Worm (Caenorhabditis elegans) whole organism, dauer: Measurements from ENCODE around the gene F42F12.3.

Experiments used
- unc-62 ChIP-seq: sonication (generic microtip); optimal IDR thresholded peaks from 2 replicates; lab custom pipeline; 2017; ENCODE audit warnings: missing biosample characterization, missing genetic modification reagents, missing genetic modification characterization

F42F12.3 gene

DNA sequence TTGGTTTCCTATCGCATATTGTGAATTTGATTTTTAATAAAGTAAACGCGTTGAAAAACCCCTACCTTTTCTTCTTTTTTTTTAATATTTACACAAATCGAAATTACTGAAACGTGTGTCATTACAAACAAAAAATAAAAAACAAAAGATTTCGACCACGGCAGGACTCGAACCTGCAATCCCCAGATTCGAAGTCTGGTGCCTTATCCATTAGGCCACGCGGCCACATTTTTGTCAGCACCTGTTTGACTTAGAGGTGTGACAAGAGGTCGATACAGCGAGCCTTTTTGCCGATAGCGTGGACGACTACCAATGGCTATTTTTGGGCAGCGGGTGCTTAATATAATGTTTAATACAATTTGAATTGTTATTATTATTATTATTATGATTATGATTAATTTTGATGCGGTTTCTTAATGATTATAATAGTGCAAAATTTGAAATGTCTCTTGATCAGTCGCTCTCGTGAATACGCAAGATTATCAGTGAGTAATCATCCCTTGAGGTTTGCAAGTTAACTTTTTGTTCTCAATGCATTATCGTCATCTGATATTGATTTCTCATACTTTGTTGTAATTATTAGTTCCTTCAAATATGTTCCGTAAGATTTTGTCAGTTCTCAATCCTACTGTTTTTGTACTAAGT, 12.4 kb upstream of the F42F12.3 start, which contains the start of gene srd-44:
Gene srd-44, plus strand, starts transcription at position 595 of the 645 bp plus-strand sequence.
- TF ChIP-seq unc-62 (GFP tag; lab: Kevin White, UChicago) = no peak

DNA sequence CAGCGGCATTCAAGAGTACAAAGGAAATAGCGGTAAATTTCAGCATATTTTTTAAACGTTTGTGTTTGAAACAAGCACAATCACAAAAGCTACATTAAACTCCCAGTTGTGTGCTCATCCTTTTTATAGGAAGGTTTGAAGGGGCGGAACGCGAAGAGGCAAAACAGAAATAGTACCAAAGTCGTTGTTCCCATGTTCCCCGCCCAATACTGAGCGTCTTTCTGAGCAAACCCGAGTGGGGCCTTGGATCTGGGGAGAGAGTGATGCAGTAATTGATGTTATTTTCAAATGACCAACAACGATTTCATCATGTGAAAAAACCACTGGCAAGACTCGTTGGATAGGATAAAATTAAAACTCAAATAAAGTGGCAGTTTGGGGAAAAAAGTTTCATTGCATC, 9.0 kb upstream of the F42F12.3 start, which contains the start of gene zig-2:
Gene zig-2, minus strand, starts transcription at position 101 of the 400 bp plus-strand sequence.
- no peak for TF ChIP-seq unc-62 (GFP tag; lab: Kevin White, UChicago)

DNA sequence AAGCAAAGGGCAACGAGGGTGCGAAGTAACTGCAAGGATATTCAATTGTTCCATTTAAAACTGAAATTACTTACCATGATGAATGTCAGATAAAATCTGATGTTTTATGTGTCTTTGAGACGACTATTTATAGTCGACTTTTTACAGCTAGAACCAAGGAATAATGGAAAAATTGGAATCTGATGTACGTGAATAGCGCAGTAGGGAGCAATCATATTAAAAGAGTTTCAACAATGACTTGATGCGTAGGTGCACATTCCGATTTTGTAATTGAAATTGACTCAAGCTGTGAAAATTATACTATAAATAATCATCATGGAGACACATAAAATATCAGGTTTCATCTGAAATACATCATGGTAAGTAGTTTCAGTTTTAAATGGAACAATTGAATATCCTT, 7.1 kb upstream of the F42F12.3 start, which contains the start of the genes nspc-9 and nspc-10:
Gene nspc-9, minus strand, starts transcription at position 101 of the 400 bp plus-strand sequence.
Gene nspc-10, plus strand, starts transcription at position 331 of the 400 bp plus-strand sequence.
- no peak for TF ChIP-seq unc-62 (GFP tag; lab: Kevin White, UChicago)

DNA sequence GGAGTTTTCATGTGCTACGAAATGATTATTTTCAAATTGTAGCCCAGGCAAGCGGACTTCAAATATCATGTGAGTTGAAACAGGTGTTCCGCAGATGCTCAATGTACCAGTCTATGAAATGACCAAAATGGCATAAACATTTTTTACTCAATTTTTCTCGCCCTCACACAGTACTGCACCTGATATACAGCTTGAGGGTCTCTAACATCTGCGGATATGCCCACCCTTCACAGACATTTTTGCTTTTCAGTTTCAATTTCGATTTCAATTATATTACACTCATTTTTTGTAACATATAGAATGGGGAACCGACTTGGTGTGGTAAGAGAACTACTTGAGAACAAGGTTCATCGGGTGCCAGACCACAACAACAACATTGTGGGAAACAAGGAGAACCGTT, 3.6 kb upstream of the F42F12.3 start, which contains the start of gene F42F12.11:
Gene F42F12.11, plus strand, starts transcription at position 301 of the 400 bp plus-strand sequence.
- TF ChIP-seq unc-62 (GFP tag; lab: Kevin White, UChicago) = no peak

DNA sequence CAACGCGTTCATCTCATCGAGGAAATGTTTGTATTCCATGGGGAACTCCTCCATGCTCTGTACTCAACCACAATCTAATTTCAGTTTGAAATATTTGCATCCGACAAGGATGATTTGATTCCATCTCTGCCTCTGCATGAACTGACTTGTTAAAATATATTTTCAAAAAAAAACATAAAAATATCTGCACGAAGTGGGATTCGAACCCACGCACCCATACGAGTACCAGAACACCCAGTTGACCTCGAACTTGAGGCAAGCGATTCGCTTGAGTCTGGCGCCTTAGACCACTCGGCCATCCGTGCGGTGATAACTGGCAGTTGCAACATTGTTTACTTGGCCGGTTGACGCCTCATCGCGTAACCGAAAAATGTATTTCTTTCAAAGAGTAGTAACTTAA, 2.6 kb upstream of the F42F12.3 start:
- no peak for TF ChIP-seq unc-62 (GFP tag; lab: Kevin White, UChicago)

DNA sequence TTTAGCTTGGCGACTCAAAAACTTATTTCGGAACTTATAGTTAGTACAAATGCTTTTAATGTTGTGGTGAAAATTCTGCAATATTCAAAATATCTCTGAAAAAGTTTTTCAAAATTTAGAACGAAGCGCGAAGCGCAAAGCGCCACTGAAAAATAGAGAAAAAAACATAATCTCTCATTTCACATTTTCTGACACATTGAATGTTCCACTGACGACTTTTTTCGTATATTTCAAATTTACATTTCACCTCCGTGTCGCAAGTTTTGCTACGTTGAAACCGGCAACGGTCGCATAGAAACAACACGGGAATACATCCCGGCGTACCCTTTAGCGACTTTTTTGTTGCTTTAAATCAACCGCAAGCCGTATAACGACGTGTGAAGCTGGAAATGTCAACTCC, 2.0 kb upstream of the F42F12.3 start, which contains the start of gene F42F12.14:
Gene F42F12.14, plus strand, starts transcription at position 301 of the 400 bp plus-strand sequence.
- no peak for TF ChIP-seq unc-62 (GFP tag; lab: Kevin White, UChicago)

DNA sequence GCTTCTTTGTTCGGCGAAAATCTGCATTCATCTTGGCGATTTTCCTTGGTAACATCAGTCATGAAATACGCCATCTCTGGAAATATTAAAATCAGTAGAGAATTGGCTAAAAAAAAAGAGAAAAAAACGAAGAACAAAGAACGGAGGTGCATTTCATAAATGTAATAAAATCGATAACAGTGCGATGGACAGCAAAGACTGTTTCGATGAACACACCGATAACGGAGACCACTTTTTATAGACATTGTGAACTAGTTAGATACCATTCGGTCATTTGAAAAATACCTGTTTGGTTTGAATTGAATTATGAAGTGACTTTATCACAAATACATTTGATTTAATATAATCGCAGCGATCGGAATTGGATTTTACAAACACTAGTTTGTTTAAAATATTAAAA, 2.5 kb downstream of the F42F12.3 start, which contains the start of gene F42F12.4:
Gene F42F12.4, minus strand, starts transcription at position 76 of the 400 bp plus-strand sequence.
- TF ChIP-seq unc-62 (GFP tag; lab: Kevin White, UChicago) = no peak

DNA sequence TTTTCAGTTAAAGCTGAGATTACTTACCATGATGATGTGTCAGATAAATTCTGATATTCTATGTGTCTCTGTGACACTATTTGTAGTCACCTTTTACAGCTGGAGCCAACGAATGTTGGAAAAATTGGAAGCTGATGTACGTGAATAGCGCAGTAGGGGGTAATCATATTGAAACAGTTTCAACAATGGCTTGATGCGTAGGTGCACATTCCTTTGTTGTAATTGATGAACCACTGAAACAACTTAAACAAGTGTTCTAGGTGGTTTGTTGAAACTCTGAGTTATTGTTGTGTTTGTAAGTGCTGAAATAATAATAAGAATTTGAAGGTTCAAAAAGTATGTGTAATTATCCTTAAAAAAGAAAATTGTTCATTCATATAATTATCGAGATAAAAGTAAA, 6.2 kb downstream of the F42F12.3 start, which contains the start of gene nspc-12:
Gene nspc-12, minus strand, starts transcription at position 101 of the 400 bp plus-strand sequence.
- no peak for TF ChIP-seq unc-62 (GFP tag; lab: Kevin White, UChicago)

DNA sequence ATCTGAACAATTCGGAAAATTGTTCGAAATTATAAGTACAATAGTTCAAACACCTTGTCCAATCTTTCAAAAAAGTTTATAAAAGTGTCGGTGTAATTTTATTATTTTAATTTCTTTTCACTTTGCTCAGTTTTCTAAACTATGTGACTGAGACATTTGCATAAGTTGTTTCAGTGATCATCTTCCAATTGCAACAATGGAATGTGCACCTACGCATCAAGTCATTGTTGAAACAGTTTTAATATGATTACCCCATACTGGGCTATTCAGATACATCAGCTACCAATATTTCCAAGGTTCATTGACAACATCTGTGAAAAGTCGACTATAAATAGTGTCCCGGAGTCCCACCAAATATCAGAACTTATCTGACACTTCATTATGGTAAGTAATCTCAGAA, 6.7 kb downstream of the F42F12.3 start, which contains the start of gene nspc-13:
Gene nspc-13, plus strand, starts transcription at position 301 of the 400 bp plus-strand sequence.
- TF ChIP-seq unc-62 (GFP tag; lab: Kevin White, UChicago) = no peak

DNA sequence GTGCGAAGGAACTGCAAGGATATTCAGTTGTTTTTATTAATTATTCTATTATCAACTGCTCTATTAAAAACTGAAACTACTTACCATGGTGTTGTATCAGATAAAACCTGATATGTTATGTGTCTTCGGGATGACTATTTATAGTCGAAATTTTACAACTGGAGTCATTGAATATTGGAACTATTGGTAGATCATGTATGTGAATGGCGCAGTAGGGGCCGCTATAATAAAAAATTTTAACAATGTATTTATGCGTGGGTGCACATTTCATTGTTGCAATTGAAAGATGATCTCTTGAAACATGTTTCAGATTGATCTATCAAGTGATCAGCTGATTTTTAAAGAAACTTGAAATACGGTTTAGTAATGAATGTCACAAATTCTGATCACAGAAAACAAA, 8.6 kb downstream of the F42F12.3 start, which contains the start of gene nspc-14:
Gene nspc-14, minus strand, starts transcription at position 101 of the 400 bp plus-strand sequence.
- no peak for TF ChIP-seq unc-62 (GFP tag; lab: Kevin White, UChicago)

DNA sequence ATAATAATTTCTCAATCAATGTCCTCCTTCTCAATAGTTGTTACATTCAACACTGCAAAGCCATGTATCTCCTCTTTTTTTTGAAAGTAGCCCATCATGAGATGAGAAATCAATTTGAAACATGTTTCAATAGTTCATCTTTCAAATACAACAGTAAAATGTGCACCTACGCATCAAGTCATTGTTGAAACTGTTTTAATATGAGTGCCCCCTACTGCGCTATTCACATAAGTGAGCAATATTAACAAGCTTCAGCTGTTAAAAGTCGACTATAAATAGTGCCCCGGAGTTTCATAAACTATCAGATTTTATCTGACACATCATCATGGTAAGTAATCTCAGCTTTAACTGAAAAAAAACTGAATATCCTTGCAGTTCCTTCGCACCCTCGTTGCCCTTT, 10.1 kb downstream of the F42F12.3 start, which contains the start of the genes nspc-15 and F19H6.6:
Gene nspc-15, plus strand, starts transcription at position 301 of the 400 bp plus-strand sequence.
Gene F19H6.6, plus strand, starts transcription at position 384 of the 400 bp plus-strand sequence.
- no peak for TF ChIP-seq unc-62 (GFP tag; lab: Kevin White, UChicago)

DNA sequence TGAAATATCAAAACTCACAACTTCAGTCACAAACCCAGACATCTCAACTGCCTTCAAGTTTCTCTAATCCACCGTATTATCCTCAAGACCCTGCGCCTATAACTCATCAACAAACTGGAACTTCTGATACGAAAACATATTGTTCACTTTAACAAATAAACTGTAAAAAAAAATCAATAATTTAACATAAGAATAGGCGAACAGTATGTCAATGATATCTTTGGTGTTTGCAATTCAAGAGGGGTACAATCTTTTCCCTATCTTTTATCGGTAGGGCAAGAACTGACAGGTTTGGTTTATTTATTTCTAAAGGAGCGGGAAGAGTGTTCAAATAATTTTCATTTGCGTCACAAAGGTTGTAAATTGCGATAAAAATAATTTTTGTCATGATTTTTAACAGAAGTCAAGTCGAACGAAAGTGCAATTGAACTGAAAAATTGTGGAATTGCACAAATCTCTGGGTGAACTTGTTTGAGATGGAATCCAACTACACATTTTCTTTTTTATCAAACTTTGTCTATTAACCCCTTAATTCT, 12.6 kb downstream of the F42F12.3 start:
- TF ChIP-seq unc-62 (GFP tag; lab: Kevin White, UChicago) = peak; percentile 33

DNA sequence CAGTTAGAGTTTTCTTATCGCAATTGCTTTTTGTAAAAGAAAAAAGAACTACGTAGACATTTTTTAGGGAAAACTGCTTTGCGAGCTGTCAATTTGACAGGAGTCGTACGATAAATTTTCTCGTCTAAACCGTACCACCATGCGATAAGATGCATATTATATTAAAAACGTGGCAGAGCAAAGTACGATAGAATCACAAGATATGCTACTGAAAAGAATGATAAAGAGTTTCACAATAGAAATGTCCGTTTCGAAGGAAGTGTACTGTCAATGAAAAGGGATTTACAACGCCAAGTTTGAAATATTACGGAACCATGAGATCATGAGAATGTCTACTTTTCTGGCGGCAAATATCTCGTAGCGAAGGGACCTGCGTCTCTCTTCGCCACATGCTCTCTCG, 14.4 kb downstream of the F42F12.3 start, which contains the start of gene F19H6.5:
Gene F19H6.5, minus strand, starts transcription at position 101 of the 400 bp plus-strand sequence.
- no peak for TF ChIP-seq unc-62 (GFP tag; lab: Kevin White, UChicago)

DNA sequence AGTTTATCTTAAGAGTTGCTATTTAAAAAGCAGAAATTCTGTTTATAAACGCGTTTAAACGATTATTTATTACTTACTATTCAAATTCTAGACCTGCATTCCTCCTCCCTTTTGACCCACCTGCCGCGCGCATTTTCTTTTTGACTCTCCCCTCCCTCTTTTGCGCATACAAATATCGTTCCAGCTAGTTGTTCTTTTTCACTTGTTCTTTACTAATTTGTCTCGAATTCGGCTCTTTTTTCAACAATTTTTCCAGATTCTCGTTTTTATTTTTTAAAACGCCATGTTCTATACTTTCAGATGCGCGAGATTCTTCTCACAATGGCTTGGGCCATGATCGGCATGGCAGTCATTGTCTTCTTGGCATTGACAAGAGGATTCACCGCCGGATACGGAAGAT, 15.0 kb downstream of the F42F12.3 start, which contains the start of gene F19H6.4:
Gene F19H6.4, plus strand, starts transcription at position 301 of the 400 bp plus-strand sequence.
- no peak for TF ChIP-seq unc-62 (GFP tag; lab: Kevin White, UChicago)

DNA sequence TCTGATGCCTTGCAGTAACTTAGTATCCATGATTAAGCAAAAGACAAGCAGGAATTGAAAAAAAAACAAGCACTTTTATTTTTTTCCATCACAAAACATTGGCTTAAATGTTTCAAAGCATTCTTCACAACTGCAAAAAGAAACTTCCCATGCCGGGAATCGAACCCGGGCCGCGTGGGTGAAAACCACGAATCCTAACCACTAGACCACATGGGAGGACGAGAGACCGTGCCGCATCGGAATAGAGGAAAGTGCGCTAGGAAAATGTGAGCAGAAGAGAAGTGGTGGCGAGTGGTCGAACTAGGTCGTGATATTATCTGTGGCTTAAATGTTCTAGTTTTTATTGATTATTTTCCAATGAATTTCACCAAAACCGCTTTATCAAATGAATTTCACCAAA, 17.1 kb downstream of the F42F12.3 start:
- no peak for TF ChIP-seq unc-62 (GFP tag; lab: Kevin White, UChicago)

DNA sequence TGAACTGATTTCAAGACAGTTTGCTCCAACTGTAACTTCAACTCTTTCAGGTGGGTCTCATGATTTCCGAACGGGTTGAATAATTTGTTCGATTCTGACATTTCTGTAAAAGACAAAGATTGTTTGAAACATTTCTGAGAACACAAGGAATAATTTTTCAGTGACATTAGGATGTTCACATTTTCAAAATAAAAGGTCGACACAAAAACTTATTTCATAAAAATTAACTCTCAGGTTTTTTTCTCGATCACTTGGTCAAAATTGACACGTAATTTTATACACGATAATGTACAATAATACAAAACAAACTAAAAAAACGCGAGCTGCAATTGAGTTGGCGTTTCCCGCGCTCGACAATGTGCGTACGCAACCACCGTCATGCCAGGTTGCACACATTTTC, 20.9 kb downstream of the F42F12.3 start, which contains the start of gene rif-1.2:
Gene rif-1.2, minus strand, starts transcription at position 101 of the 400 bp plus-strand sequence.
- no peak for TF ChIP-seq unc-62 (GFP tag; lab: Kevin White, UChicago)
